Fruit fly (Drosophila melanogaster) whole organism, embryonic: ENCODE data around the gene Rpn9.
A peak's percentile ranks its signal among the peaks of the same experiment; 100 is the strongest.

Experiments used
- Awh ChIP-seq: fragments of 200-800 bp; sonication (Bioruptor generic); IDR thresholded peaks from 2 replicates; pipeline ENCODE4, ENCODE4 v1.3.6; 2022; ENCODE audit warnings: missing biosample characterization, missing genetic modification characterization
- CG10543 ChIP-seq: fragments of 200-800 bp; sonication (Bioruptor generic); optimal IDR thresholded peaks from 3 replicates; lab custom pipeline; 2017; ENCODE audit warnings: missing biosample characterization, mild to moderate bottlenecking, missing genetic modification characterization, moderate library complexity
- CG10979 ChIP-seq: fragments of 200-800 bp; sonication (Bioruptor generic); optimal IDR thresholded peaks from 2 replicates; lab custom pipeline; 2018; ENCODE audit warnings: missing biosample characterization, mild to moderate bottlenecking, missing genetic modification characterization, moderate library complexity
- CG11560 ChIP-seq: fragments of 200-800 bp; sonication (Bioruptor generic); IDR thresholded peaks from 3 replicates; pipeline ENCODE4 v1.3.6; 2022; ENCODE audit warnings: missing biosample characterization, missing genetic modification characterization
- CG11723 ChIP-seq: fragments of 200-800 bp; sonication (Bioruptor generic); optimal IDR thresholded peaks from 2 replicates; lab custom pipeline; 2017; ENCODE audit warnings: missing biosample characterization, mild to moderate bottlenecking, missing genetic modification characterization
- CG12769 ChIP-seq: fragments of 200-800 bp; sonication (Bioruptor generic); optimal IDR thresholded peaks from 2 replicates; lab custom pipeline; 2019; ENCODE audit warnings: missing biosample characterization, mild to moderate bottlenecking, missing genetic modification characterization, moderate library complexity
- CG13123 ChIP-seq: fragments of 200-800 bp; sonication (Bioruptor generic); optimal IDR thresholded peaks from 2 replicates; lab custom pipeline; 2016; ENCODE audit warnings: missing biosample characterization, missing genetic modification characterization
- CG14710 ChIP-seq: fragments of 200-800 bp; sonication (Bioruptor generic); optimal IDR thresholded peaks from 3 replicates; lab custom pipeline; 2019; ENCODE audit warnings: missing biosample characterization, mild to moderate bottlenecking, missing genetic modification characterization, moderate library complexity
- CG15696 ChIP-seq: fragments of 200-800 bp; sonication (Bioruptor generic); optimal IDR thresholded peaks from 2 replicates; lab custom pipeline; 2019; ENCODE audit warnings: missing biosample characterization, mild to moderate bottlenecking, missing genetic modification characterization, moderate library complexity
- CG1603 ChIP-seq: fragments of 200-800 bp; sonication (Bioruptor generic); optimal IDR thresholded peaks from 2 replicates; lab custom pipeline; 2019; ENCODE audit warnings: missing biosample characterization, mild to moderate bottlenecking, missing genetic modification characterization, moderate library complexity
- CG18476 ChIP-seq: fragments of 200-800 bp; sonication (Bioruptor generic); optimal IDR thresholded peaks from 2 replicates; lab custom pipeline; 2016; ENCODE audit warnings: missing biosample characterization, mild to moderate bottlenecking, missing genetic modification characterization
- CG2889 ChIP-seq: fragments of 200-800 bp; sonication (Bioruptor generic); IDR thresholded peaks from 3 replicates; pipeline ENCODE4 v1.3.6; 2022; ENCODE audit warnings: missing biosample characterization, missing genetic modification characterization
- CG30431 ChIP-seq: fragments of 200-800 bp; sonication (Bioruptor generic); optimal IDR thresholded peaks from 2 replicates; lab custom pipeline; 2017; ENCODE audit warnings: missing biosample characterization, missing genetic modification characterization
- CG31224 ChIP-seq: fragments of 200-800 bp; sonication (Bioruptor generic); IDR thresholded peaks from 2 replicates; pipeline ENCODE4 v1.3.6; 2022; ENCODE audit warnings: missing biosample characterization, missing genetic modification characterization
- CG34376 ChIP-seq: fragments of 200-800 bp; sonication (Bioruptor generic); optimal IDR thresholded peaks from 2 replicates; lab custom pipeline; 2018; ENCODE audit warnings: missing biosample characterization, mild to moderate bottlenecking, missing genetic modification characterization
- CG3995 ChIP-seq: fragments of 200-800 bp; sonication (Bioruptor generic); optimal IDR thresholded peaks from 3 replicates; lab custom pipeline; 2016; ENCODE audit warnings: missing biosample characterization, missing genetic modification characterization
- CG4617 ChIP-seq: fragments of 200-800 bp; sonication (Bioruptor generic); optimal IDR thresholded peaks from 3 replicates; lab custom pipeline; 2016; ENCODE audit warnings: missing biosample characterization, missing genetic modification characterization, borderline replicate concordance
- CG7987 ChIP-seq: fragments of 200-800 bp; sonication (Bioruptor generic); optimal IDR thresholded peaks from 2 replicates; lab custom pipeline; 2018; ENCODE audit warnings: missing biosample characterization, mild to moderate bottlenecking, missing genetic modification characterization, moderate library complexity
- CG8944 ChIP-seq: fragments of 200-800 bp; sonication (Bioruptor generic); optimal IDR thresholded peaks from 3 replicates; lab custom pipeline; 2016; ENCODE audit warnings: missing biosample characterization, missing genetic modification characterization
- CTCF ChIP-seq: fragments of 200-800 bp; sonication (Bioruptor generic); optimal IDR thresholded peaks from 2 replicates; lab custom pipeline; 2017; ENCODE audit warnings: missing biosample characterization, mild to moderate bottlenecking, missing genetic modification characterization, moderate library complexity
- E2f2 ChIP-seq: fragments of 200-800 bp; sonication (Bioruptor generic); IDR thresholded peaks from 2 replicates; pipeline ENCODE4 v1.3.6; 2022; ENCODE audit warnings: missing biosample characterization, missing genetic modification characterization
- ERR ChIP-seq: fragments of 200-800 bp; sonication (Bioruptor generic); optimal IDR thresholded peaks from 2 replicates; lab custom pipeline; 2016; ENCODE audit warnings: missing biosample characterization, missing genetic modification characterization
- Fer1 ChIP-seq: fragments of 200-800 bp; sonication (Bioruptor generic); optimal IDR thresholded peaks from 2 replicates; lab custom pipeline; 2017; ENCODE audit warnings: missing biosample characterization, mild to moderate bottlenecking, missing genetic modification characterization
- Kr ChIP-seq: fragments of 200-800 bp; sonication (Bioruptor generic); optimal IDR thresholded peaks from 2 replicates; lab custom pipeline; 2017; ENCODE audit warnings: missing biosample characterization, mild to moderate bottlenecking, missing genetic modification characterization
- Lim3 ChIP-seq: fragments of 200-800 bp; sonication (Bioruptor generic); IDR thresholded peaks from 2 replicates; pipeline ENCODE4 v1.3.6; 2022; ENCODE audit warnings: missing biosample characterization, missing genetic modification characterization
- NC2β ChIP-seq: fragments of 200-800 bp; sonication (Bioruptor generic); optimal IDR thresholded peaks from 2 replicates; lab custom pipeline; 2016; ENCODE audit warnings: missing biosample characterization, missing genetic modification characterization
- Nf-YC ChIP-seq: fragments of 200-800 bp; optimal IDR thresholded peaks from 3 replicates; lab custom pipeline; 2019; ENCODE audit warnings: missing biosample characterization, mild to moderate bottlenecking, missing genetic modification characterization, moderate library complexity
- Tbp ChIP-seq: fragments of >200 bp; optimal IDR thresholded peaks from 2 replicates; lab custom pipeline; 2018; ENCODE audit warnings: missing biosample characterization, missing genetic modification characterization
- bab2 ChIP-seq: fragments of 200-800 bp; sonication (Bioruptor generic); optimal IDR thresholded peaks from 2 replicates; lab custom pipeline; 2016; ENCODE audit warnings: missing biosample characterization, missing genetic modification characterization
- btn ChIP-seq: fragments of 200-800 bp; sonication (Bioruptor generic); optimal IDR thresholded peaks from 2 replicates; lab custom pipeline; 2016; ENCODE audit warnings: missing biosample characterization, missing genetic modification characterization
- caup ChIP-seq: fragments of 200-800 bp; sonication (Bioruptor generic); optimal IDR thresholded peaks from 3 replicates; lab custom pipeline; 2017; ENCODE audit warnings: missing biosample characterization, mild to moderate bottlenecking, missing genetic modification characterization, moderate library complexity; ENCODE audit not compliant: severe bottlenecking
- chif ChIP-seq, 2 experiments: fragments of 200-800 bp; sonication (Bioruptor generic); optimal IDR thresholded peaks; 3 replicates each; lab custom pipeline; 2016; ENCODE audit warnings: missing biosample characterization in 2 of 2, missing genetic modification characterization in 2 of 2
- fd96Cb ChIP-seq: fragments of 200-800 bp; sonication (Bioruptor generic); optimal IDR thresholded peaks from 2 replicates; lab custom pipeline; 2018; ENCODE audit warnings: missing biosample characterization, mild to moderate bottlenecking, missing genetic modification characterization, moderate library complexity
- hbn ChIP-seq: fragments of 200-800 bp; sonication (Bioruptor generic); IDR thresholded peaks from 2 replicates; pipeline ENCODE4 v1.3.6; 2022; ENCODE audit warnings: missing biosample characterization, missing genetic modification characterization; ENCODE audit not compliant: partially characterized antibody
- knrl ChIP-seq: fragments of 200-800 bp; sonication (Bioruptor generic); IDR thresholded peaks from 3 replicates; pipeline ENCODE4 v1.3.6; 2022; ENCODE audit warnings: missing biosample characterization, missing genetic modification characterization; ENCODE audit not compliant: partially characterized antibody
- lola ChIP-seq, 3 experiments: fragments of >200 bp in 2 of 3; fragments of 200-800 bp in 1 of 3; sonication (Bioruptor generic) in 1 of 3; optimal IDR thresholded peaks; 2 replicates each; lab custom pipeline; 2017 to 2019; ENCODE audit warnings: missing biosample characterization in 3 of 3, missing genetic modification characterization in 3 of 3, mild to moderate bottlenecking in 1 of 3, moderate library complexity in 1 of 3
- nau ChIP-seq: fragments of 200-800 bp; sonication (Bioruptor generic); optimal IDR thresholded peaks from 3 replicates; lab custom pipeline; 2017; ENCODE audit warnings: missing biosample characterization, mild to moderate bottlenecking, missing genetic modification characterization, missing genetic modification reagents
- pan ChIP-seq, 4 experiments: fragments of >200 bp in 3 of 4; fragments of 200-800 bp in 1 of 4; sonication (Bioruptor generic) in 1 of 4; optimal IDR thresholded peaks in 3 of 4; IDR thresholded peaks in 1 of 4; 2 replicates each; pipeline versions ENCODE4 v1.3.6 to Lab custom; 2017 to 2022; ENCODE audit warnings: missing biosample characterization in 2 of 4, missing genetic modification characterization in 2 of 4, mixed read lengths in 1 of 4
- pb ChIP-seq: fragments of 200-800 bp; sonication (Bioruptor generic); optimal IDR thresholded peaks from 3 replicates; lab custom pipeline; 2016; ENCODE audit warnings: missing biosample characterization, missing genetic modification characterization
- pho ChIP-seq: fragments of 200-800 bp; sonication (Bioruptor generic); optimal IDR thresholded peaks from 2 replicates; lab custom pipeline; 2016; ENCODE audit warnings: missing biosample characterization, missing genetic modification characterization
- phol ChIP-seq: fragments of 200-800 bp; sonication (Bioruptor generic); optimal IDR thresholded peaks from 3 replicates; lab custom pipeline; 2018; ENCODE audit warnings: missing biosample characterization, mild to moderate bottlenecking, missing genetic modification characterization, moderate library complexity
- psq ChIP-seq: fragments of 200-800 bp; sonication (Bioruptor generic); optimal IDR thresholded peaks from 2 replicates; lab custom pipeline; 2017; ENCODE audit warnings: missing biosample characterization, missing genetic modification characterization
- pum ChIP-seq: fragments of 200-800 bp; sonication (Bioruptor generic); optimal IDR thresholded peaks from 2 replicates; lab custom pipeline; 2016; ENCODE audit warnings: missing biosample characterization, missing genetic modification characterization
- seq ChIP-seq: fragments of 200-800 bp; sonication (Bioruptor generic); IDR thresholded peaks from 2 replicates; pipeline ENCODE4 v1.3.6; 2022; ENCODE audit warnings: missing biosample characterization, missing genetic modification characterization
- slou ChIP-seq: fragments of 200-800 bp; sonication (Bioruptor generic); optimal IDR thresholded peaks from 3 replicates; lab custom pipeline; 2016; ENCODE audit warnings: missing biosample characterization, missing genetic modification characterization
- tll ChIP-seq, 2 experiments: fragments of 200-800 bp in 1 of 2; fragments of >200 bp in 1 of 2; sonication (Bioruptor generic) in 1 of 2; optimal IDR thresholded peaks; 2 replicates each; lab custom pipeline; 2017 to 2019; ENCODE audit warnings: missing biosample characterization in 2 of 2, missing genetic modification characterization in 2 of 2, mild to moderate bottlenecking in 1 of 2, moderate library complexity in 1 of 2
- tup ChIP-seq: fragments of 200-800 bp; sonication (Bioruptor generic); optimal IDR thresholded peaks from 2 replicates; lab custom pipeline; 2016; ENCODE audit warnings: missing biosample characterization, mild to moderate bottlenecking, missing genetic modification characterization, moderate library complexity
- twi ChIP-seq: fragments of 200-800 bp; optimal IDR thresholded peaks from 2 replicates; lab custom pipeline; 2019; ENCODE audit warnings: missing biosample characterization, mild to moderate bottlenecking, missing genetic modification characterization, moderate library complexity

Rpn9 gene

DNA sequence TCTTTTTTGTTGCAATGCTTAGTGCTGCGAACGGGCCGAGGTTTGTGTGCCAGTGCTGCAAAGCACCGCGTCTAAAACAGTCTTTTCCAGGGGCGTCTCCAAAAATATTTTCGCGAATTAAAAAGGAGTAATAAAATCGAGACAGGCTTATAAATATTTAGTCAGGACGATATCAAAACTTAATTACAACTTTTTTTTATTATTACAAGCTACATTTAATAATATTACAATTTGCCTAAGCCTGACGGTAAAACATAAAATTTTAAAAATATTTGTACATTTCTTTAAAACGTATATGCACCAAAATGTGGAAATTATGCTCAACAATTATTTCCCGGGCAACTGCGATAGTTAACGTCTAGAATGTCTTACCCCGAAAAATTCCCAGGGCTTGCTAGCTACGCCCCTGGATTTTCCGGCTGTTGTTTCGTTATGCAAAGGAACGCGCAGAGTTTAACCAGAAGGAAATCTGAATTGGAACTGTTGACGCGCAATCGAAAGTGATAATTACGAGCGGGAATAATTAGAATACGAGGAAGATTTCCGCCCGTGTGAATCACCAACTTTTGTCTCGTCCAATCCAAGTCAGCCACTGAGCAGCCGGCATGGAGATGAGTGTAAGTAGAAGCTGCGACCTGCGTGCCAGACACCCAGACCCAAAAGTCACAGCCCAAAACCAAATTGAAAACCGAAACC, 24.8 kb upstream of the Rpn9 start, which contains the start of the genes PTPMT1 and Hrd3 (continued):
- TF ChIP-seq CG12769 (tag; lab: Kevin White, UChicago) (peak; percentile 84), Awh (peak; percentile 92), ERR (GFP tag; lab: Kevin White, UChicago) (peak; percentile 83), CG11560 (tag; lab: Robert Waterston, UW) (peak; percentile 91), CG1603 (tag; lab: Kevin White, UChicago) (peak; percentile 79), CG13123 (GFP tag; lab: Kevin White, UChicago) (peak; percentile 96), CG30431 (peak; percentile 98), CG18476 (GFP tag; lab: Kevin White, UChicago) (peak; percentile 99), nau (GFP tag; lab: Kevin White, UChicago) (no peak), E2f2 (GFP tag; lab: Robert Waterston, UW) (peak; percentile 79), CG2889 (peak; percentile 91), CG10979 (tag; lab: Kevin White, UChicago) (peak; percentile 98), Fer1 (GFP tag; lab: Kevin White, UChicago) (peak; percentile 98), CG4617 (GFP tag; lab: Kevin White, UChicago) (peak; percentile 98), btn (GFP tag; lab: Kevin White, UChicago) (peak; percentile 91), CG34376 (peak; percentile 99), tll (GFP tag; optimal IDR thresholded peaks at IDR 0.05; lab: Kevin White, UChicago) (peak; percentile 73 to 75), pan (optimal IDR thresholded peaks at IDR 0.05; lab: Kevin White, UChicago) (no peak), pan (GFP tag; optimal IDR thresholded peaks at IDR 0.05 in 1 of 2, IDR thresholded peaks at IDR 0.05 in 1 of 2) (peak in 1 of 2 experiments; percentile 93), Tbp (GFP tag; lab: Kevin White, UChicago) (no peak), CG3995 (GFP tag; lab: Kevin White, UChicago) (peak; percentile 81), Nf-YC (peak; percentile 93), phol (peak; percentile 99), NC2β (GFP tag; lab: Kevin White, UChicago) (peak; percentile 95), hbn (GFP tag; lab: Robert Waterston, UW) (no peak), lola (GFP tag; optimal IDR thresholded peaks at IDR 0.05; lab: Kevin White, UChicago) (peak in 1 of 3 experiments; percentile 99), psq (GFP tag; lab: Kevin White, UChicago) (peak; percentile 96), slou (GFP tag; lab: Kevin White, UChicago) (peak; percentile 98), tup (GFP tag; lab: Kevin White, UChicago) (peak; percentile 95), knrl (peak; percentile 41; the same call in 2 of the 3 replicates), twi (tag; lab: Kevin White, UChicago) (peak; percentile 97), CG8944 (GFP tag; lab: Kevin White, UChicago) (peak; percentile 96), CG15696 (tag; lab: Kevin White, UChicago) (peak; percentile 98), CG11723 (peak; percentile 98), pho (GFP tag; lab: Kevin White, UChicago) (peak; percentile 98), fd96Cb (tag; lab: Kevin White, UChicago) (peak; percentile 99), pum (peak; percentile 98), CTCF (GFP tag; lab: Kevin White, UChicago) (peak; percentile 76), caup (GFP tag; lab: Kevin White, UChicago) (peak; percentile 98), Lim3 (GFP tag; lab: Robert Waterston, UW) (peak; percentile 81), CG7987 (GFP tag; lab: Kevin White, UChicago) (peak; percentile 94), bab2 (GFP tag; lab: Kevin White, UChicago) (peak; percentile 98), Kr (peak; percentile 84), CG10543 (peak; percentile 99), chif (GFP tag; optimal IDR thresholded peaks at IDR 0.05; lab: Kevin White, UChicago) (peak; percentile 97 to 98), CG14710 (tag; lab: Kevin White, UChicago) (peak; percentile 98), pb (GFP tag; lab: Kevin White, UChicago) (peak; percentile 97), seq (GFP tag; lab: Robert Waterston, UW) (peak; percentile 95), CG31224 (GFP tag; lab: Robert Waterston, UW) (peak; percentile 90)
